Fruit fly (Drosophila melanogaster): ENCODE data around the gene gammaSnap2.

The gammaSnap2 gene

DNA sequence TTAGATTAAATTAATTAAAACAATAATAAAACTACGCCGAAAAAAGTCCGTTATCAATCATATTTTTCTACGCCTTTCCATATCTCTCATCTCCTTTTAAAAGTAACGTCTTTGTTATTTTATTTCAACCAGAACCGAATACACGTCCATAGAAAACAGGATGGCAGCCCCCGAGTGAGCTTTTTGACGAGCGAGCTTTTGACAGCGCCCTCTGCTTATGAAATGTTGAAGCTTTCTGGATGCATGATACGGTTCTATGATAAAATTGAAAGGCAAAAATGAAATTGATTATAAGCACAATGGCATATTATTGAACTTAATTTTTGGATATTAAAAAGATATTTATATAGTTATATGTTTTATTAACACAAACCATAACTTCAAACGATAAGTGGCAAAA is 44.5 kb downstream of the gammaSnap2 start (continued):
- no peak for TF ChIP-seq CG7963 (GFP tag; IDR thresholded peaks at IDR 0.05; ENCODE audit: partially characterized antibody)
- TF ChIP-seq crol (GFP tag; IDR thresholded peaks at IDR 0.05): no peak
- TF ChIP-seq odd (GFP tag; optimal IDR thresholded peaks at IDR 0.05): no peak
- TF ChIP-seq CG7987 (GFP tag; optimal IDR thresholded peaks at IDR 0.05): no peak
- no peak for TF ChIP-seq tio (GFP tag; optimal IDR thresholded peaks at IDR 0.05)
- TF ChIP-seq HLH3B (GFP tag; IDR thresholded peaks at IDR 0.05): no peak
- no peak for TF ChIP-seq fu2 (GFP tag; optimal IDR thresholded peaks at IDR 0.05)
- TF ChIP-seq CG7745 (tag; optimal IDR thresholded peaks at IDR 0.05): no peak
- no peak for TF ChIP-seq Hr3 (GFP tag; optimal IDR thresholded peaks at IDR 0.05)
- no peak for TF ChIP-seq ranshi (GFP tag; IDR thresholded peaks at IDR 0.05)
- no peak for TF ChIP-seq CG6683 (GFP tag; optimal IDR thresholded peaks at IDR 0.05)
- no peak for TF ChIP-seq CG10274 (GFP tag; optimal IDR thresholded peaks at IDR 0.05)
- TF ChIP-seq Lim3 (GFP tag; IDR thresholded peaks at IDR 0.05): no peak
- peak; percentile 95 for TF ChIP-seq trem (tag; optimal IDR thresholded peaks at IDR 0.05)
- TF ChIP-seq Rfx (GFP tag; IDR thresholded peaks at IDR 0.05): peak; percentile 40; the same call in 1 of the 2 replicates
- TF ChIP-seq cg (GFP tag; optimal IDR thresholded peaks at IDR 0.05): no peak
- TF ChIP-seq CG18476 (GFP tag; optimal IDR thresholded peaks at IDR 0.05): no peak
- TF ChIP-seq CG12659 (GFP tag; optimal IDR thresholded peaks at IDR 0.05): peak; percentile 21
- TF ChIP-seq sim (GFP tag; IDR thresholded peaks at IDR 0.05): no peak
- TF ChIP-seq Xrp1 (GFP tag; IDR thresholded peaks at IDR 0.05): no peak
- TF ChIP-seq ewg (GFP tag; optimal IDR thresholded peaks at IDR 0.05): no peak
- TF ChIP-seq scrt (GFP tag; optimal IDR thresholded peaks at IDR 0.05): no peak
- no peak for TF ChIP-seq ac (GFP tag; optimal IDR thresholded peaks at IDR 0.05)
- no peak for TF ChIP-seq CG11695 (GFP tag; IDR thresholded peaks at IDR 0.05)
- no peak for TF ChIP-seq dimm (GFP tag; IDR thresholded peaks at IDR 0.05)
- TF ChIP-seq chinmo (GFP tag; IDR thresholded peaks at IDR 0.05; ENCODE audit: partially characterized antibody): 0 out of 4 replicates have a peak, but pooled peaks have one; percentile 14
- no peak for TF ChIP-seq CG6791 (GFP tag; IDR thresholded peaks at IDR 0.05; ENCODE audit: partially characterized antibody)
- no peak for TF ChIP-seq CG18599 (GFP tag; optimal IDR thresholded peaks at IDR 0.05)
- TF ChIP-seq CG11085 (GFP tag; IDR thresholded peaks at IDR 0.05): no peak
- peak; percentile 29 for TF ChIP-seq pzg (GFP tag; optimal IDR thresholded peaks at IDR 0.05)
- no peak for TF ChIP-seq CG16813 (GFP tag; IDR thresholded peaks at IDR 0.05; ENCODE audit: partially characterized antibody)
- TF ChIP-seq CG2116 (GFP tag; optimal IDR thresholded peaks at IDR 0.05): no peak
- TF ChIP-seq dm (GFP tag; optimal IDR thresholded peaks at IDR 0.05): no peak
- TF ChIP-seq CG11093 (GFP tag; IDR thresholded peaks at IDR 0.05): no peak
- TF ChIP-seq CG6813 (GFP tag; optimal IDR thresholded peaks at IDR 0.05): no peak
- TF ChIP-seq CG4328 (GFP tag; optimal IDR thresholded peaks at IDR 0.05): no peak
- TF ChIP-seq sima (GFP tag; optimal IDR thresholded peaks at IDR 0.05): no peak
- no peak for TF ChIP-seq CG3995 (GFP tag; optimal IDR thresholded peaks at IDR 0.05)
- TF ChIP-seq CG2120 (GFP tag; optimal IDR thresholded peaks at IDR 0.05): peak; percentile 6
- no peak for TF ChIP-seq maf-S (GFP tag; optimal IDR thresholded peaks at IDR 0.05)
- no peak for TF ChIP-seq CG15514 (GFP tag; optimal IDR thresholded peaks at IDR 0.05)
- TF ChIP-seq crc (GFP tag; optimal IDR thresholded peaks at IDR 0.05): no peak
- peak; percentile 37 for TF ChIP-seq Hmr (GFP tag; optimal IDR thresholded peaks at IDR 0.05)
- no peak for TF ChIP-seq vvl (GFP tag; IDR thresholded peaks at IDR 0.05)
- no peak for TF ChIP-seq Fer1 (GFP tag; optimal IDR thresholded peaks at IDR 0.05)
- peak; percentile 100 for TF ChIP-seq CG15601 (tag; optimal IDR thresholded peaks at IDR 0.05)
- no peak for TF ChIP-seq CG13775 (GFP tag; optimal IDR thresholded peaks at IDR 0.05)
- TF ChIP-seq CG14050 (GFP tag; IDR thresholded peaks at IDR 0.05): no peak
- TF ChIP-seq Bgb (GFP tag; IDR thresholded peaks at IDR 0.05; ENCODE audit: partially characterized antibody): no peak
- peak; percentile 97 for TF ChIP-seq CG12769 (tag; optimal IDR thresholded peaks at IDR 0.05)
- no peak for TF ChIP-seq disco-r (GFP tag; optimal IDR thresholded peaks at IDR 0.05)

Data from whole organism, embryonic.